Fruit fly (Drosophila melanogaster): ENCODE results near the gene CG34393.

Gene CG34393

DNA sequence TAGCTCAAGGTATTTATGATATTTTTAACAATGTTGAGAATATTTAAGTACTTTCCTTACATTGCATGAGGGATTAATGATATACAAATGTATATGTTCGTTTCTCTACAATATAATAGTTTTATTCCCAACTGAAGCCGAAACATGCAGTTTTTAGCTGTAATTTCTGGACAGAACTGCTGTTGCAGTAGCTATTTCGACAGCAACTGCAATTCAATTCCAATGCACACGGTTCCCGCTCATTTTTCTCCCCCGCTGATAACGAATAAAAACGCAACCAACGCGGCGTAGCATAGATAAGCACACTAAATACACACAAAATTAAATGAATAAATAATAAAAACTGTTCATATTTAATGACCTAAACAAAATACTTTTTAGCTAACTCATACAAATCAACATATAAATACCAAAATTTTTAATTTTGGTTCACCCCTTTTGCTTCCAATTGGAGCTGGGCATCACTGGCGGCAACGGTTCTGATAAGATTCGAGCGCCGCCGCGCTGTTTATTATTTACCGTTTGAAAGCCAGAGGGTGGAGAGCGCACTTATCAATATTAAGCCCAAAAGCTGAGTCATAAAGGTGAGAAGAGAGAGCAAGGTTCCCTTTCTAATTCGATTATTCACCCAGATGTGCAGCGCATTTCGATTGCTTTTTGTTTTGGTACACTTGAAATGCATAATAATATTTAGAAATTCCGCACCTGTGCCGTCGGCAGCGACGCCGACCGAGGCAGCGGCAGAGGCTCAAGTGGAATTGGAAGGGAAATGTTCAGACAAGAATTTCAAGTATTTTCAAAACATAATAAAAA lies 41.8 kb downstream of the CG34393 start (continued):
- no peak for TF ChIP-seq Stat92E (GFP tag; optimal IDR thresholded peaks at IDR 0.05)
- TF ChIP-seq sob (GFP tag; IDR thresholded peaks at IDR 0.05) = peak; percentile 25; the same call in 1 of the 2 replicates
- peak; percentile 26; the same call in 1 of the 3 replicates for TF ChIP-seq CG34422 (GFP tag; IDR thresholded peaks at IDR 0.05)
- peak; percentile 90 to 97 for TF ChIP-seq insv (GFP tag; optimal IDR thresholded peaks at IDR 0.05)
- peak; percentile 96 for TF ChIP-seq Kr (GFP tag; optimal IDR thresholded peaks at IDR 0.05)
- TF ChIP-seq pzg (GFP tag; optimal IDR thresholded peaks at IDR 0.05) = no peak
- TF ChIP-seq CG8359 (GFP tag; optimal IDR thresholded peaks at IDR 0.05; ENCODE audit: borderline replicate concordance) = peak; percentile 23
- TF ChIP-seq CG17612 (GFP tag; IDR thresholded peaks at IDR 0.05) = no peak
- peak; percentile 45 for TF ChIP-seq kni (GFP tag; optimal IDR thresholded peaks at IDR 0.05)
- TF ChIP-seq Max (GFP tag; optimal IDR thresholded peaks at IDR 0.05) = no peak
- peak; percentile 24; the same call in 1 of the 3 replicates for TF ChIP-seq CG17361 (GFP tag; IDR thresholded peaks at IDR 0.05)
- TF ChIP-seq CG3281 (GFP tag; optimal IDR thresholded peaks at IDR 0.05) = peak; percentile 19
- no peak for TF ChIP-seq klu (GFP tag; IDR thresholded peaks at IDR 0.05)
- peak; percentile 22 for TF ChIP-seq CG9727 (GFP tag; optimal IDR thresholded peaks at IDR 0.05)
- TF ChIP-seq CG11560 (tag; IDR thresholded peaks at IDR 0.05) = no peak
- TF ChIP-seq CG13287 (GFP tag; IDR thresholded peaks at IDR 0.05; ENCODE audit: partially characterized antibody) = peak; percentile 52
- peak; percentile 45 for TF ChIP-seq CG14710 (tag; optimal IDR thresholded peaks at IDR 0.05)
- TF ChIP-seq Sox102F (GFP tag; optimal IDR thresholded peaks at IDR 0.05) = peak; percentile 16
- no peak for TF ChIP-seq vfl (GFP tag; optimal IDR thresholded peaks at IDR 0.05)
- TF ChIP-seq gsb-n (tag; optimal IDR thresholded peaks at IDR 0.05) = peak; percentile 6
- TF ChIP-seq CG7556 (GFP tag; optimal IDR thresholded peaks at IDR 0.05) = peak; percentile 19
- no peak for TF ChIP-seq CG43689 (GFP tag; IDR thresholded peaks at IDR 0.05)
- peak; percentile 40 for TF ChIP-seq ATbp (GFP tag; optimal IDR thresholded peaks at IDR 0.05)
- TF ChIP-seq exex (tag; optimal IDR thresholded peaks at IDR 0.05) = peak; percentile 2
- peak; percentile 9 for TF ChIP-seq phol (tag; optimal IDR thresholded peaks at IDR 0.05)
- TF ChIP-seq CG15269 (tag; optimal IDR thresholded peaks at IDR 0.05) = peak; percentile 34
- peak; percentile 96 for TF ChIP-seq CG2199 (GFP tag; IDR thresholded peaks at IDR 0.05)
- TF ChIP-seq Aef1 (GFP tag; IDR thresholded peaks at IDR 0.05) = no peak
- TF ChIP-seq Sin3A (optimal IDR thresholded peaks at IDR 0.05) = no peak
- TF ChIP-seq schlank (tag; optimal IDR thresholded peaks at IDR 0.05) = no peak
- 0 out of 3 replicates have a peak, but pooled peaks have one; percentile 9 for TF ChIP-seq knrl (GFP tag; IDR thresholded peaks at IDR 0.05; ENCODE audit: partially characterized antibody)
- TF ChIP-seq Dbx (GFP tag; IDR thresholded peaks at IDR 0.05) = 0 out of 3 replicates have a peak, but pooled peaks have one; percentile 23
- no peak for TF ChIP-seq croc (GFP tag; conservative IDR thresholded peaks at IDR 0.05)
- peak; percentile 90 for TF ChIP-seq Adf1 (GFP tag; IDR thresholded peaks at IDR 0.05)
- TF ChIP-seq CG10366 (GFP tag; IDR thresholded peaks at IDR 0.05) = 0 out of 2 replicates have a peak, but pooled peaks have one; percentile 7
- no peak for TF ChIP-seq wor (GFP tag; IDR thresholded peaks at IDR 0.05)
- TF ChIP-seq Ets65A (GFP tag) = peak; percentile 54
- TF ChIP-seq CG6254 (GFP tag; optimal IDR thresholded peaks at IDR 0.05) = peak; percentile 27
- TF ChIP-seq E2f2 (GFP tag; IDR thresholded peaks at IDR 0.05) = 0 out of 2 replicates have a peak, but pooled peaks have one; percentile 25
- TF ChIP-seq Neu2 (GFP tag; optimal IDR thresholded peaks at IDR 0.05; ENCODE audit: borderline replicate concordance) = no peak
- TF ChIP-seq Hey (tag; optimal IDR thresholded peaks at IDR 0.05) = no peak
- TF ChIP-seq CG6854 (GFP tag; optimal IDR thresholded peaks at IDR 0.05) = no peak
- TF ChIP-seq so (GFP tag; IDR thresholded peaks at IDR 0.05) = peak; percentile 36; the same call in 1 of the 3 replicates
- peak; percentile 40 for TF ChIP-seq grau (tag; optimal IDR thresholded peaks at IDR 0.05)
- peak; percentile 28 for TF ChIP-seq odd (GFP tag; optimal IDR thresholded peaks at IDR 0.05)
- TF ChIP-seq CG9215 (GFP tag; IDR thresholded peaks at IDR 0.05) = no peak
- 0 out of 2 replicates have a peak, but pooled peaks have one; percentile 26 for TF ChIP-seq Ptx1 (GFP tag; IDR thresholded peaks at IDR 0.05)
- TF ChIP-seq CG11504 (tag; optimal IDR thresholded peaks at IDR 0.05) = peak; percentile 26

Data from whole organism, embryonic.